Fruit fly (Drosophila melanogaster) whole organism, prepupa: ENCODE data around the gene CG15731.
A peak's percentile ranks its signal among the peaks of the same experiment; 100 is the strongest.

Experiments
- CG6163 ChIP-seq: fragments of 200-800 bp; sonication (Bioruptor generic); IDR thresholded peaks from 3 replicates; pipeline ENCODE4 v1.3.6; 2022; ENCODE audit warnings: missing biosample characterization, missing genetic modification characterization
- CG8319 ChIP-seq: fragments of 200-800 bp; sonication (Bioruptor generic); optimal IDR thresholded peaks from 3 replicates; lab custom pipeline; 2016; ENCODE audit warnings: missing biosample characterization, missing genetic modification characterization
- CG9139 ChIP-seq: fragments of 200-800 bp; sonication (Bioruptor generic); optimal IDR thresholded peaks from 3 replicates; lab custom pipeline; 2017; ENCODE audit warnings: missing biosample characterization, mild to moderate bottlenecking, missing genetic modification characterization
- Eip78C ChIP-seq: fragments of 200-800 bp; sonication (Bioruptor generic); peaks from one replicate; lab custom pipeline; 2016; ENCODE audit warnings: missing biosample characterization, missing genetic modification characterization
- Hr4 ChIP-seq: fragments of 200-800 bp; sonication (Bioruptor generic); optimal IDR thresholded peaks from 3 replicates; lab custom pipeline; 2016; ENCODE audit warnings: missing biosample characterization, missing genetic modification characterization
- Lpt ChIP-seq: fragments of 200-800 bp; sonication (Bioruptor generic); optimal IDR thresholded peaks from 3 replicates; lab custom pipeline; 2016; ENCODE audit warnings: missing biosample characterization, missing genetic modification characterization

DNA sequence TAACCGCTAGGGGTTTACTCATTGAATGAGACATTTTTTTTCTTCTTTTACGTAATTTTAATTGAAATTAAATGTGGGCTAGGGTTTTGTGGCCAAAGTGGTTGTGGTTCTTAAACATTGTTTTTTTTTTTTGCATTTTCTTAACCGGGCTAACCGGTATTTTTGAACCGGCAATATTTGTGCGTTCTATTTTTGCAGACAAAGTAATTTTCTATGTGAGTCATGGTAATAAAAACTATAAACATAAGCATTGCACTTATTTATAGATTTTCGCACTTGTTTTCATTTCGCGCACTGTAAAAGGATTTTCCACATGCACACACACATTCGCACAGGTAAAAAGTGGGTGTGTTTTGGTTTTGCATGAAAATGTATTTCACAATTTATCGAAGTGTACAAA is 4.7 kb upstream of the CG15731 start:
- TF ChIP-seq Lpt (GFP tag; lab: Kevin White, UChicago) (no peak), CG6163 (GFP tag; lab: Robert Waterston, UW) (no peak), Eip78C (GFP tag; lab: Kevin White, UChicago) (peak; percentile 75), CG9139 (no peak), CG8319 (GFP tag; lab: Kevin White, UChicago) (no peak), Hr4 (GFP tag; lab: Kevin White, UChicago) (peak; percentile 10)
